Fruit fly (Drosophila melanogaster) whole organism, adult: ENCODE results near the gene CG10317.

Experiments used
- CG11617 ChIP-seq: fragments of 200-800 bp; sonication (Bioruptor generic); optimal IDR thresholded peaks from 2 replicates; lab custom pipeline; 2017; ENCODE audit warnings: mild to moderate bottlenecking, missing biosample characterization, missing genetic modification reagents, missing genetic modification characterization
- CG12768 ChIP-seq: fragments of 200-800 bp; sonication (Bioruptor generic); optimal IDR thresholded peaks from 2 replicates; lab custom pipeline; 2017; ENCODE audit warnings: missing biosample characterization, missing genetic modification characterization, mild to moderate bottlenecking, moderate library complexity, missing genetic modification reagents
- CG5204 ChIP-seq: fragments of 200-800 bp; sonication (Bioruptor generic); optimal IDR thresholded peaks from 2 replicates; lab custom pipeline; 2016; ENCODE audit warnings: missing biosample characterization, missing genetic modification characterization
- CG7045 ChIP-seq: fragments of 200-800 bp; sonication (Bioruptor generic); optimal IDR thresholded peaks from 2 replicates; lab custom pipeline; 2017; ENCODE audit warnings: missing biosample characterization, mild to moderate bottlenecking, missing genetic modification characterization
- CG7101 ChIP-seq: fragments of 200-800 bp; sonication (Bioruptor generic); optimal IDR thresholded peaks from 2 replicates; lab custom pipeline; 2018; ENCODE audit warnings: missing biosample characterization, mild to moderate bottlenecking, missing genetic modification characterization, moderate library complexity
- Crg-1 ChIP-seq: fragments of 200-800 bp; sonication (Bioruptor generic); optimal IDR thresholded peaks from 2 replicates; lab custom pipeline; 2016; ENCODE audit warnings: missing biosample characterization, missing genetic modification characterization
- Mnt ChIP-seq: fragments of 200-800 bp; sonication (Bioruptor generic); optimal IDR thresholded peaks from 2 replicates; lab custom pipeline; 2016; ENCODE audit warnings: missing biosample characterization, mild to moderate bottlenecking, missing genetic modification characterization
- bab1 ChIP-seq: fragments of 200-800 bp; sonication (Bioruptor generic); optimal IDR thresholded peaks from 3 replicates; lab custom pipeline; 2019; ENCODE audit warnings: missing biosample characterization, mild to moderate bottlenecking, missing genetic modification characterization, moderate library complexity
- cic ChIP-seq: fragments of 200-800 bp; sonication (Bioruptor generic); optimal IDR thresholded peaks from 2 replicates; lab custom pipeline; 2017; ENCODE audit warnings: missing biosample characterization, mild to moderate bottlenecking, missing genetic modification characterization, moderate library complexity
- kay ChIP-seq: fragments of 200-800 bp; sonication (Bioruptor generic); peaks from one replicate; lab custom pipeline; 2016; ENCODE audit warnings: missing biosample characterization, missing genetic modification characterization, borderline replicate concordance
- toe ChIP-seq: fragments of 200-800 bp; sonication (Bioruptor generic); optimal IDR thresholded peaks from 2 replicates; lab custom pipeline; 2016; ENCODE audit warnings: missing biosample characterization, missing genetic modification characterization

dm6 chr3R:16389117-16389516, 18.8 kb upstream of the CG10317 start:
- TF ChIP-seq Crg-1 (GFP tag; lab: Kevin White, UChicago) (no peak), CG7045 (GFP tag; lab: Kevin White, UChicago) (no peak), cic (no peak), toe (no peak), CG12768 (GFP tag; lab: Kevin White, UChicago) (no peak), kay (GFP tag; lab: Kevin White, UChicago) (no peak), bab1 (GFP tag; lab: Kevin White, UChicago) (no peak), CG7101 (tag; lab: Kevin White, UChicago) (no peak), Mnt (no peak), CG11617 (GFP tag; lab: Kevin White, UChicago) (no peak), CG5204 (no peak)
